Fruit fly (Drosophila melanogaster): Measurements from ENCODE around the gene sas.
A peak's percentile ranks its signal among the peaks of the same experiment; 100 is the strongest.

sas gene

dm6 chr3R:7144245-7144904, 18.2 kb upstream of the sas start, which contains the start of the genes CG14610 and CG2656 (continued):
- TF ChIP-seq D19B (GFP tag; optimal IDR thresholded peaks at IDR 0.05), result no peak
- TF ChIP-seq salm (tag; optimal IDR thresholded peaks at IDR 0.05), result no peak
- no peak for TF ChIP-seq CG10565 (GFP tag; optimal IDR thresholded peaks at IDR 0.05)
- peak; percentile 94 for TF ChIP-seq CG3847 (GFP tag; IDR thresholded peaks at IDR 0.05)
- TF ChIP-seq CG4854 (GFP tag; optimal IDR thresholded peaks at IDR 0.05), result peak; percentile 62
- TF ChIP-seq CG6689 (GFP tag; IDR thresholded peaks at IDR 0.05), result 0 out of 2 replicates have a peak, but pooled peaks have one; percentile 28
- peak; percentile 20 for TF ChIP-seq CG7928 (GFP tag; optimal IDR thresholded peaks at IDR 0.05)
- TF ChIP-seq dmrt11E (tag; optimal IDR thresholded peaks at IDR 0.05), result peak; percentile 37
- TF ChIP-seq Hr78 (GFP tag; optimal IDR thresholded peaks at IDR 0.05), result no peak
- TF ChIP-seq Mad (GFP tag; optimal IDR thresholded peaks at IDR 0.05), result peak; percentile 88
- TF ChIP-seq ci (GFP tag; IDR thresholded peaks at IDR 0.05), result peak; percentile 86
- TF ChIP-seq Bgb (GFP tag; IDR thresholded peaks at IDR 0.05; ENCODE audit: partially characterized antibody), result peak; percentile 77
- TF ChIP-seq mam (GFP tag; optimal IDR thresholded peaks at IDR 0.05), result peak; percentile 88
- TF ChIP-seq hbn (GFP tag; IDR thresholded peaks at IDR 0.05; ENCODE audit: partially characterized antibody), result peak; percentile 50
- peak; percentile 81 for TF ChIP-seq CG16863 (GFP tag; optimal IDR thresholded peaks at IDR 0.05)
- TF ChIP-seq CG3065 (GFP tag; optimal IDR thresholded peaks at IDR 0.05), result peak; percentile 53
- TF ChIP-seq her (GFP tag; optimal IDR thresholded peaks at IDR 0.05), result peak; percentile 89
- no peak for TF ChIP-seq tio (GFP tag; optimal IDR thresholded peaks at IDR 0.05)
- TF ChIP-seq Nf-YB (GFP tag; optimal IDR thresholded peaks at IDR 0.05), result no peak
- TF ChIP-seq slp2 (GFP tag; optimal IDR thresholded peaks at IDR 0.05), result peak; percentile 66
- TF ChIP-seq Dip3 (GFP tag; optimal IDR thresholded peaks at IDR 0.05), result peak; percentile 82
- TF ChIP-seq CG16779 (GFP tag; IDR thresholded peaks at IDR 0.05), result peak; percentile 50; the same call in 1 of the 2 replicates
- no peak for TF ChIP-seq CG8359 (GFP tag; optimal IDR thresholded peaks at IDR 0.05; ENCODE audit: borderline replicate concordance)
- peak; percentile 94 for TF ChIP-seq Antp (GFP tag; optimal IDR thresholded peaks at IDR 0.05)
- TF ChIP-seq ftz-f1 (GFP tag; optimal IDR thresholded peaks at IDR 0.05), result peak; percentile 41
- no peak for TF ChIP-seq sqz (GFP tag; optimal IDR thresholded peaks at IDR 0.05)
- peak; percentile 100 for TF ChIP-seq trem (tag; optimal IDR thresholded peaks at IDR 0.05)
- TF ChIP-seq nmo (GFP tag; optimal IDR thresholded peaks at IDR 0.05), result peak; percentile 68
- TF ChIP-seq CG4707 (GFP tag; optimal IDR thresholded peaks at IDR 0.05), result peak; percentile 19
- no peak for TF ChIP-seq Sox100B (GFP tag; optimal IDR thresholded peaks at IDR 0.05)
- TF ChIP-seq CG10274 (GFP tag; optimal IDR thresholded peaks at IDR 0.05), result no peak
- peak; percentile 20; the same call in 1 of the 2 replicates for TF ChIP-seq CG8765 (GFP tag; IDR thresholded peaks at IDR 0.05)
- peak; percentile 73 for TF ChIP-seq CG17829 (tag; optimal IDR thresholded peaks at IDR 0.05)
- peak; percentile 45 for TF ChIP-seq CG9727 (GFP tag; optimal IDR thresholded peaks at IDR 0.05)
- peak; percentile 88 for TF ChIP-seq zfh1 (GFP tag; IDR thresholded peaks at IDR 0.05)
- no peak for TF ChIP-seq CG15269 (tag; optimal IDR thresholded peaks at IDR 0.05)
- peak; percentile 58 for TF ChIP-seq CG7839 (tag; optimal IDR thresholded peaks at IDR 0.05)
- TF ChIP-seq CG31224 (GFP tag; IDR thresholded peaks at IDR 0.05), result peak; percentile 24; the same call in 1 of the 2 replicates
- TF ChIP-seq CG13894 (tag; optimal IDR thresholded peaks at IDR 0.05), result no peak
- peak; percentile 73 for TF ChIP-seq Sox102F (GFP tag; optimal IDR thresholded peaks at IDR 0.05)
- no peak for TF ChIP-seq CG5180 (GFP tag; optimal IDR thresholded peaks at IDR 0.05)
- peak; percentile 74 for TF ChIP-seq HmgD (GFP tag; optimal IDR thresholded peaks at IDR 0.05)
- peak; percentile 78 for TF ChIP-seq CG12659 (GFP tag; optimal IDR thresholded peaks at IDR 0.05)
- peak; percentile 78 for TF ChIP-seq CG18764 (GFP tag; optimal IDR thresholded peaks at IDR 0.05)
- no peak for TF ChIP-seq CkIIα-i1 (GFP tag; IDR thresholded peaks at IDR 0.05)
- peak; percentile 48 for TF ChIP-seq sug (tag; optimal IDR thresholded peaks at IDR 0.05)
- peak; percentile 81 for TF ChIP-seq Hr3 (GFP tag; optimal IDR thresholded peaks at IDR 0.05)
- TF ChIP-seq Hsf (GFP tag; optimal IDR thresholded peaks at IDR 0.05), result peak; percentile 88
- no peak for TF ChIP-seq sob (GFP tag; IDR thresholded peaks at IDR 0.05)

All from whole organism, embryonic.